Fruit fly (Drosophila melanogaster) whole organism, embryonic: ENCODE data around the gene CCDC53.

Experiments used
- Abd-B ChIP-seq: fragments of 200-800 bp; sonication (Bioruptor generic); optimal IDR thresholded peaks from 2 replicates; lab custom pipeline; 2018; ENCODE audit warnings: missing biosample characterization, mild to moderate bottlenecking, missing genetic modification characterization, moderate library complexity
- Bteb2 ChIP-seq: fragments of 200-800 bp; sonication (Bioruptor generic); optimal IDR thresholded peaks from 2 replicates; lab custom pipeline; 2016; ENCODE audit warnings: missing biosample characterization, missing genetic modification characterization
- CG10654 ChIP-seq: fragments of 200-800 bp; sonication (Bioruptor generic); optimal IDR thresholded peaks from 2 replicates; lab custom pipeline; 2016; ENCODE audit warnings: missing biosample characterization, missing genetic modification characterization
- CG11093 ChIP-seq: fragments of 200-800 bp; sonication (Bioruptor generic); IDR thresholded peaks from 3 replicates; pipeline ENCODE4 v1.3.6; 2022; ENCODE audit warnings: missing biosample characterization, missing genetic modification characterization
- CG12104 ChIP-seq: fragments of 200-800 bp; sonication (Bioruptor generic); optimal IDR thresholded peaks from 3 replicates; lab custom pipeline; 2016; ENCODE audit warnings: missing biosample characterization, missing genetic modification characterization
- CG1233 ChIP-seq: fragments of 200-800 bp; sonication (Bioruptor generic); optimal IDR thresholded peaks from 4 replicates; lab custom pipeline; 2018; ENCODE audit warnings: missing biosample characterization, mild to moderate bottlenecking, missing genetic modification characterization
- CG13624 ChIP-seq: fragments of 200-800 bp; sonication (Bioruptor generic); optimal IDR thresholded peaks from 2 replicates; lab custom pipeline; 2016; ENCODE audit warnings: missing biosample characterization, missing genetic modification characterization
- CG14710 ChIP-seq: fragments of 200-800 bp; sonication (Bioruptor generic); optimal IDR thresholded peaks from 3 replicates; lab custom pipeline; 2019; ENCODE audit warnings: missing biosample characterization, mild to moderate bottlenecking, missing genetic modification characterization, moderate library complexity
- CG15269 ChIP-seq: fragments of 200-800 bp; sonication (Bioruptor generic); optimal IDR thresholded peaks from 2 replicates; lab custom pipeline; 2018; ENCODE audit warnings: missing biosample characterization, mild to moderate bottlenecking, missing genetic modification characterization, moderate library complexity
- CG15479 ChIP-seq: fragments of 200-800 bp; sonication (Bioruptor generic); optimal IDR thresholded peaks from 3 replicates; lab custom pipeline; 2019; ENCODE audit warnings: missing biosample characterization, mild to moderate bottlenecking, missing genetic modification characterization, moderate library complexity
- CG17802 ChIP-seq: fragments of 200-800 bp; sonication (Bioruptor generic); optimal IDR thresholded peaks from 2 replicates; lab custom pipeline; 2018; ENCODE audit warnings: missing biosample characterization, mild to moderate bottlenecking, missing genetic modification characterization, moderate library complexity
- CG18011 ChIP-seq: fragments of 200-800 bp; sonication (Bioruptor generic); optimal IDR thresholded peaks from 2 replicates; lab custom pipeline; 2017; ENCODE audit warnings: missing biosample characterization, missing genetic modification characterization, mild to moderate bottlenecking, moderate library complexity, missing genotype
- CG2199 ChIP-seq: fragments of 200-800 bp; sonication (Bioruptor generic); IDR thresholded peaks from 3 replicates; pipeline ENCODE4 v1.3.6; 2022; ENCODE audit warnings: missing biosample characterization, missing genetic modification characterization
- CG2712 ChIP-seq: fragments of 200-800 bp; optimal IDR thresholded peaks from 3 replicates; lab custom pipeline; 2019; ENCODE audit warnings: missing biosample characterization, mild to moderate bottlenecking, missing genetic modification characterization, moderate library complexity
- CG33557 ChIP-seq: fragments of 200-800 bp; sonication (Bioruptor generic); optimal IDR thresholded peaks from 2 replicates; lab custom pipeline; 2019; ENCODE audit warnings: missing biosample characterization, mild to moderate bottlenecking, missing genetic modification characterization, moderate library complexity
- CG3407 ChIP-seq: fragments of 200-800 bp; sonication (Bioruptor generic); optimal IDR thresholded peaks from 2 replicates; lab custom pipeline; 2018; ENCODE audit warnings: missing biosample characterization, mild to moderate bottlenecking, missing genetic modification characterization
- CG4360 ChIP-seq: fragments of 200-800 bp; sonication (Bioruptor generic); IDR thresholded peaks from 2 replicates; pipeline ENCODE4 v1.3.6; 2022; ENCODE audit warnings: missing biosample characterization, missing genetic modification characterization
- CG4707 ChIP-seq: fragments of 200-800 bp; sonication (Bioruptor generic); optimal IDR thresholded peaks from 2 replicates; lab custom pipeline; 2018; ENCODE audit warnings: missing biosample characterization, mild to moderate bottlenecking, missing genetic modification characterization, moderate library complexity
- CG4854 ChIP-seq: fragments of 200-800 bp; sonication (Bioruptor generic); optimal IDR thresholded peaks from 2 replicates; lab custom pipeline; 2016; ENCODE audit warnings: missing biosample characterization, missing genetic modification characterization, inconsistent platforms
- CG6272 ChIP-seq: fragments of 200-800 bp; sonication (Bioruptor generic); IDR thresholded peaks from 2 replicates; pipeline ENCODE4 v1.3.6; 2022; ENCODE audit warnings: missing biosample characterization, missing genetic modification characterization
- CG9437 ChIP-seq: fragments of 200-800 bp; sonication (Bioruptor generic); optimal IDR thresholded peaks from 2 replicates; lab custom pipeline; 2018; ENCODE audit warnings: missing biosample characterization, mild to moderate bottlenecking, missing genetic modification characterization
- Dfd ChIP-seq, 2 experiments: fragments of >200 bp; optimal IDR thresholded peaks; 2 replicates each; lab custom pipeline; 2017; ENCODE audit warnings: missing biosample characterization in 2 of 2, missing genetic modification characterization in 2 of 2
- Dip2 ChIP-seq: fragments of 200-800 bp; sonication (Bioruptor generic); IDR thresholded peaks from 2 replicates; pipeline ENCODE4 v1.3.6; 2022; ENCODE audit warnings: missing biosample characterization, missing genetic modification characterization
- Doc2 ChIP-seq: fragments of 200-800 bp; sonication (Bioruptor generic); IDR thresholded peaks from 2 replicates; pipeline ENCODE4 v1.3.6; 2022; ENCODE audit warnings: missing biosample characterization, missing genetic modification characterization
- Doc3 ChIP-seq: fragments of 200-800 bp; sonication (Bioruptor generic); IDR thresholded peaks from 3 replicates; pipeline ENCODE4 v1.3.6; 2022; ENCODE audit warnings: missing biosample characterization, missing genetic modification characterization; ENCODE audit not compliant: partially characterized antibody
- Ets65A ChIP-seq: fragments of 200-800 bp; sonication (Bioruptor generic); peaks from one replicate; lab custom pipeline; 2016; ENCODE audit warnings: missing biosample characterization, missing genetic modification characterization
- GATAe ChIP-seq: fragments of 200-800 bp; sonication (Bioruptor generic); conservative IDR thresholded peaks from 2 replicates; pipeline ENCODE4 v1.3.6; 2022; ENCODE audit warnings: missing biosample characterization, missing genetic modification characterization
- Hand ChIP-seq: fragments of 200-800 bp; sonication (Bioruptor generic); optimal IDR thresholded peaks from 2 replicates; lab custom pipeline; 2017; ENCODE audit warnings: mild to moderate bottlenecking, missing biosample characterization, missing genetic modification reagents, missing genetic modification characterization
- Hr39 ChIP-seq: fragments of >200 bp; optimal IDR thresholded peaks from 2 replicates; lab custom pipeline; 2017
- Lpt ChIP-seq: fragments of >200 bp; optimal IDR thresholded peaks from 2 replicates; lab custom pipeline; 2018; ENCODE audit warnings: missing biosample characterization, missing genetic modification characterization
- cas ChIP-seq: fragments of 200-800 bp; sonication (Bioruptor generic); IDR thresholded peaks from 2 replicates; pipeline ENCODE4 v1.3.6; 2022; ENCODE audit warnings: missing biosample characterization, missing genetic modification characterization
- chm ChIP-seq: fragments of 200-800 bp; sonication (Bioruptor generic); IDR thresholded peaks from 2 replicates; pipeline ENCODE4 v1.3.6; 2022; ENCODE audit warnings: missing biosample characterization, missing genetic modification characterization
- da ChIP-seq: fragments of 200-800 bp; sonication (Bioruptor generic); optimal IDR thresholded peaks from 2 replicates; lab custom pipeline; 2016; ENCODE audit warnings: missing biosample characterization, missing genetic modification characterization
- dan ChIP-seq: fragments of 200-800 bp; sonication (Bioruptor generic); IDR thresholded peaks from 2 replicates; pipeline ENCODE4 v1.3.6; 2022; ENCODE audit warnings: missing biosample characterization, missing genetic modification characterization
- dm ChIP-seq: fragments of 200-800 bp; sonication (Bioruptor generic); optimal IDR thresholded peaks from 3 replicates; lab custom pipeline; 2016; ENCODE audit warnings: missing biosample characterization, missing genetic modification characterization
- fd64A ChIP-seq: fragments of 200-800 bp; sonication (Bioruptor generic); optimal IDR thresholded peaks from 3 replicates; lab custom pipeline; 2018; ENCODE audit warnings: missing biosample characterization, mild to moderate bottlenecking, missing genetic modification characterization
- ftz-f1 ChIP-seq: fragments of 200-800 bp; sonication (Bioruptor generic); optimal IDR thresholded peaks from 2 replicates; lab custom pipeline; 2016; ENCODE audit warnings: missing biosample characterization, missing genetic modification characterization
- gem ChIP-seq: fragments of 200-800 bp; sonication (Bioruptor generic); optimal IDR thresholded peaks from 2 replicates; lab custom pipeline; 2019; ENCODE audit warnings: missing biosample characterization, mild to moderate bottlenecking, missing genetic modification characterization, moderate library complexity
- gfzf ChIP-seq: fragments of 200-800 bp; sonication (Bioruptor generic); optimal IDR thresholded peaks from 2 replicates; lab custom pipeline; 2016; ENCODE audit warnings: missing biosample characterization, mild to moderate bottlenecking, missing genetic modification characterization, moderate library complexity
- grau ChIP-seq: fragments of 200-800 bp; optimal IDR thresholded peaks from 3 replicates; lab custom pipeline; 2019; ENCODE audit warnings: missing biosample characterization, mild to moderate bottlenecking, missing genetic modification characterization, moderate library complexity
- h ChIP-seq: fragments of >200 bp; optimal IDR thresholded peaks from 2 replicates; lab custom pipeline; 2017
- kah ChIP-seq: fragments of 200-800 bp; sonication (Bioruptor generic); optimal IDR thresholded peaks from 2 replicates; lab custom pipeline; 2018; ENCODE audit warnings: missing biosample characterization, mild to moderate bottlenecking, missing genetic modification characterization
- klu ChIP-seq: fragments of 200-800 bp; sonication (Bioruptor generic); IDR thresholded peaks from 2 replicates; pipeline ENCODE4 v1.3.6; 2022; ENCODE audit warnings: missing biosample characterization, missing genetic modification characterization
- mld ChIP-seq: fragments of 200-800 bp; sonication (Bioruptor generic); IDR thresholded peaks from 3 replicates; pipeline ENCODE4 v1.3.6; 2022; ENCODE audit warnings: missing biosample characterization, missing genetic modification characterization; ENCODE audit not compliant: partially characterized antibody
- otp ChIP-seq: fragments of 200-800 bp; sonication (Bioruptor generic); IDR thresholded peaks from 3 replicates; pipeline ENCODE4, ENCODE4 v1.3.6; 2022; ENCODE audit warnings: missing biosample characterization, missing genetic modification characterization
- pnt ChIP-seq: fragments of 200-800 bp; sonication (Bioruptor generic); optimal IDR thresholded peaks from 3 replicates; lab custom pipeline; 2016; ENCODE audit warnings: missing biosample characterization, missing genetic modification characterization
- repo ChIP-seq: fragments of 200-800 bp; sonication (Bioruptor generic); optimal IDR thresholded peaks from 2 replicates; lab custom pipeline; 2016; ENCODE audit warnings: missing biosample characterization, missing genetic modification characterization
- scrt ChIP-seq: fragments of 200-800 bp; sonication (Bioruptor generic); optimal IDR thresholded peaks from 2 replicates; lab custom pipeline; 2018; ENCODE audit warnings: missing biosample characterization, mild to moderate bottlenecking, missing genetic modification characterization, moderate library complexity
- sens-2 ChIP-seq: fragments of 200-800 bp; sonication (Bioruptor generic); IDR thresholded peaks from 2 replicates; pipeline ENCODE4 v1.3.6; 2022; ENCODE audit warnings: missing biosample characterization, missing genetic modification characterization
- tin ChIP-seq: fragments of 200-800 bp; sonication (Bioruptor generic); optimal IDR thresholded peaks from 3 replicates; lab custom pipeline; 2016; ENCODE audit warnings: missing biosample characterization, missing genetic modification characterization
- tup ChIP-seq: fragments of 200-800 bp; sonication (Bioruptor generic); optimal IDR thresholded peaks from 2 replicates; lab custom pipeline; 2016; ENCODE audit warnings: missing biosample characterization, mild to moderate bottlenecking, missing genetic modification characterization, moderate library complexity
- tx ChIP-seq: fragments of 200-800 bp; sonication (Bioruptor generic); optimal IDR thresholded peaks from 2 replicates; lab custom pipeline; 2016; ENCODE audit warnings: missing biosample characterization, missing genetic modification characterization
- vfl ChIP-seq: fragments of 200-800 bp; sonication (Bioruptor generic); optimal IDR thresholded peaks from 2 replicates; lab custom pipeline; 2016; ENCODE audit warnings: missing biosample characterization, missing genetic modification characterization
- wor ChIP-seq: fragments of 200-800 bp; sonication (Bioruptor generic); IDR thresholded peaks from 2 replicates; pipeline ENCODE4 v1.3.6; 2022; ENCODE audit warnings: missing biosample characterization, missing genetic modification characterization

Gene CCDC53

dm6 chr2L:7991951-7992350, 49.0 kb upstream of the CCDC53 start (continued):
- TF ChIP-seq pnt (GFP tag; lab: Kevin White, UChicago) (no peak), CG4360 (no peak), tup (GFP tag; lab: Kevin White, UChicago) (no peak), CG9437 (GFP tag; lab: Kevin White, UChicago) (no peak), tin (no peak), CG17802 (tag; lab: Kevin White, UChicago) (no peak), vfl (GFP tag; lab: Kevin White, UChicago) (no peak), dm (no peak), Hand (GFP tag; lab: Kevin White, UChicago) (peak; percentile 7), CG13624 (GFP tag; lab: Kevin White, UChicago) (no peak), CG15269 (tag; lab: Kevin White, UChicago) (peak; percentile 58), Doc2 (GFP tag; lab: Robert Waterston, UW) (no peak), GATAe (GFP tag; lab: Robert Waterston, UW) (no peak), scrt (GFP tag; lab: Kevin White, UChicago) (no peak), ftz-f1 (GFP tag; lab: Kevin White, UChicago) (no peak), klu (GFP tag; lab: Robert Waterston, UW) (no peak), Doc3 (GFP tag; lab: Robert Waterston, UW) (no peak), wor (GFP tag; lab: Robert Waterston, UW) (no peak), CG3407 (GFP tag; lab: Kevin White, UChicago) (no peak), CG2199 (GFP tag; lab: Robert Waterston, UW) (no peak), kah (GFP tag; lab: Kevin White, UChicago) (no peak), gem (tag; lab: Kevin White, UChicago) (peak; percentile 66), CG1233 (GFP tag; lab: Kevin White, UChicago) (no peak), CG14710 (tag; lab: Kevin White, UChicago) (no peak), CG15479 (GFP tag; lab: Kevin White, UChicago) (no peak), Lpt (GFP tag; lab: Kevin White, UChicago) (no peak), sens-2 (GFP tag; lab: Robert Waterston, UW) (no peak), CG33557 (GFP tag; lab: Kevin White, UChicago) (no peak), gfzf (GFP tag; lab: Kevin White, UChicago) (no peak), cas (no peak), Abd-B (GFP tag; lab: Kevin White, UChicago) (no peak), CG18011 (GFP tag; lab: Kevin White, UChicago) (no peak), CG4854 (GFP tag; lab: Kevin White, UChicago) (no peak), Dip2 (GFP tag; lab: Robert Waterston, UW) (no peak), tx (GFP tag; lab: Kevin White, UChicago) (no peak), h (lab: Kevin White, UChicago) (no peak), CG6272 (GFP tag; lab: Robert Waterston, UW) (no peak), mld (GFP tag; lab: Robert Waterston, UW) (no peak), CG10654 (no peak), repo (GFP tag; lab: Kevin White, UChicago) (no peak), da (no peak), CG4707 (GFP tag; lab: Kevin White, UChicago) (no peak), CG12104 (no peak), Hr39 (no peak), Dfd (GFP tag; optimal IDR thresholded peaks at IDR 0.05; lab: Kevin White, UChicago) (no peak), CG11093 (no peak), chm (GFP tag; lab: Robert Waterston, UW) (no peak), fd64A (GFP tag; lab: Kevin White, UChicago) (no peak), CG2712 (tag; lab: Kevin White, UChicago) (no peak), dan (GFP tag; lab: Robert Waterston, UW) (no peak), grau (tag; lab: Kevin White, UChicago) (no peak), otp (GFP tag; lab: Robert Waterston, UW) (no peak), Ets65A (GFP tag; lab: Kevin White, UChicago) (no peak), Bteb2 (no peak)
